Worm (Caenorhabditis elegans) whole organism, L3 larva: Measurements from ENCODE around the gene R09A8.5.

Experiments used
- egl-27 ChIP-seq: sonication (generic microtip); optimal IDR thresholded peaks from 4 replicates; lab custom pipeline; 2017; ENCODE audit warnings: missing biosample characterization, missing genetic modification reagents, missing genetic modification characterization
- eor-1 ChIP-seq, 2 experiments: fragments of 150-350 bp; optimal IDR thresholded peaks; 2 replicates each; lab custom pipeline; 2014 to 2018; ENCODE audit warnings: missing biosample characterization in 2 of 2, missing genetic modification characterization in 2 of 2
- fkh-10 ChIP-seq: sonication (generic microtip); optimal IDR thresholded peaks from 2 replicates; lab custom pipeline; 2017; ENCODE audit warnings: missing biosample characterization, missing genetic modification reagents, missing genetic modification characterization
- mdl-1 ChIP-seq: fragments of 150-350 bp; optimal IDR thresholded peaks from 2 replicates; lab custom pipeline; 2014; ENCODE audit warnings: missing biosample characterization, missing genetic modification characterization
- pqm-1 ChIP-seq: fragments of 150-350 bp; optimal IDR thresholded peaks from 2 replicates; lab custom pipeline; 2017; ENCODE audit warnings: missing biosample characterization, missing genetic modification characterization, inconsistent platforms

DNA sequence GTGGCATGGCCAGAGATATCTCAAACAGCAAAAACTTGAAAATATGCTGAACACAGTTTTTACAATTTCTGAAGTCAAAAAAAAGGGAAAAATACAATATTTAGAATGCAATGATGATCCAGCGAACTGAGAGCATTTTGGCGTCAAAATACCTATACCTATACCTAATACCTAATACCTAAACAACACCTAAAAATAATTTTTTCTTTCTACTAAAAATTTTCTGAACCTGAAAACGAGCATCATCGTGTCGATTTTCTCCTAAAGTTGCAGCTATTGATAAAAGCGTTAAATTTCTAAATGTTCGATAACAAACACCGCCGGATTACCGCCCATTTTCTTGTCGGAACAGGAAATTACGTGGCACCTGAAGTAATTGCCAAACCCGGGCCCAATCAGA is 43.5 kb downstream of the R09A8.5 start, which contains the start of gene T24D5.4:
- TF ChIP-seq eor-1 (tag; optimal IDR thresholded peaks at IDR 0.05; lab: Kevin White, UChicago) (no peak), egl-27 (tag; lab: Kevin White, UChicago) (no peak), mdl-1 (no peak), fkh-10 (GFP tag; lab: Kevin White, UChicago) (no peak), pqm-1 (tag; lab: Kevin White, UChicago) (no peak)
